Worm (Caenorhabditis elegans): ENCODE results near the gene hlh-19.

DNA sequence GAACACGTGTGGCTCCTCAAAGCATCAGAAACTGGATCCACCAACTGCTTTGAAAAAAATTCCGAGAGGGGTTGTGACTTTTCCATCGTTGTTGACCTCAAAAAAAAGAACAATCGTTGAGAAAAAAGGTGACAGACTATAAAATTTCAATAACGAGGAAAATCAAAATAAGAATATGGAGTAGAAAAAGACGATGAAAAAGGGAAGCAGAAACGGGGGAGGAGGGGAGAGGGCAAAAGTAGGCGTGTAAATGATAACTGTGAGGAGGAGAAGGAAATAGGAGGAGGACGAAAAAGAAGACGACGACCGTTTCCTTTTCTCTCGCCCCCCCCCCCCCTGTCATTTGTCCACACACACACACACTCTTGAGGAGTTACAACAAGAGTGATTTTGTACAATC lies 50.2 kb downstream of the hlh-19 start, which contains the start of gene B0310.2:
- no peak for TF ChIP-seq zip-8 (tag; optimal IDR thresholded peaks at IDR 0.05)
- TF ChIP-seq lin-13 (tag; optimal IDR thresholded peaks at IDR 0.05): no peak
- no peak for TF ChIP-seq sptf-1 (tag; optimal IDR thresholded peaks at IDR 0.05)
- no peak for TF ChIP-seq ztf-11 (tag; optimal IDR thresholded peaks at IDR 0.05)
- TF ChIP-seq unc-62 (GFP tag; optimal IDR thresholded peaks at IDR 0.05): no peak

Data from whole organism, mixed stage, embryonic.